Worm (Caenorhabditis elegans): Measurements from ENCODE around the gene rabr-4.

rabr-4 gene

ce11 chrV:16183357-16183756 lies 11.4 kb upstream of the rabr-4 start, which contains the start of gene srz-14:
Gene srz-14 (plus strand): TSS chrV:16183657.
- TF ChIP-seq Y55F3AM.14 (GFP tag; optimal IDR thresholded peaks at IDR 0.05) (no peak), unc-39 (tag; optimal IDR thresholded peaks at IDR 0.05) (no peak)

- TF ChIP-seq nhr-6 (tag; optimal IDR thresholded peaks at IDR 0.05) (no peak), unc-39 (tag; optimal IDR thresholded peaks at IDR 0.05) (no peak), ZK546.5 (tag; optimal IDR thresholded peaks at IDR 0.05) (no peak), Y55F3AM.14 (GFP tag; optimal IDR thresholded peaks at IDR 0.05) (no peak)
These were observed 4.3 kb upstream of the rabr-4 start, which contains the start of gene srh-281 for ce11 chrV:16190485-16190884. Gene srh-281 (plus strand): TSS chrV:16190785.

- TF ChIP-seq nhr-23 (tag; optimal IDR thresholded peaks at IDR 0.05): no peak
- no peak for TF ChIP-seq mdl-1 (tag; optimal IDR thresholded peaks at IDR 0.05)
- TF ChIP-seq Y55F3AM.14 (GFP tag; optimal IDR thresholded peaks at IDR 0.05): no peak
- TF ChIP-seq ama-1 (optimal IDR thresholded peaks at IDR 0.05): no peak
- no peak for TF ChIP-seq unc-39 (tag; optimal IDR thresholded peaks at IDR 0.05)
- no peak for TF ChIP-seq blmp-1 (tag; optimal IDR thresholded peaks at IDR 0.05; ENCODE audit: insufficient read depth)
- no peak for TF ChIP-seq gmeb-1 (tag; optimal IDR thresholded peaks at IDR 0.05)
- no peak for TF ChIP-seq zag-1 (tag; optimal IDR thresholded peaks at IDR 0.05)
- TF ChIP-seq C34F6.9 (tag; optimal IDR thresholded peaks at IDR 0.05): no peak
- TF ChIP-seq lin-11 (tag; optimal IDR thresholded peaks at IDR 0.05): no peak
- no peak for TF ChIP-seq ztf-1 (GFP tag; conservative IDR thresholded peaks at IDR 0.05)
These were observed 2.6 kb upstream of the rabr-4 start, which contains the start of gene srh-279 for ce11 chrV:16192114-16192513. Gene srh-279 (plus strand): TSS chrV:16192414.

- TF ChIP-seq lin-11 (tag; optimal IDR thresholded peaks at IDR 0.05) (no peak), F13H6.1 (tag; optimal IDR thresholded peaks at IDR 0.05) (no peak), nhr-12 (tag; optimal IDR thresholded peaks at IDR 0.05) (no peak), peb-1 (tag; optimal IDR thresholded peaks at IDR 0.05) (no peak), elt-1 (tag; optimal IDR thresholded peaks at IDR 0.05) (no peak), fos-1 (tag; optimal IDR thresholded peaks at IDR 0.05) (no peak), nhr-23 (tag; optimal IDR thresholded peaks at IDR 0.05) (no peak), nhr-129 (tag; optimal IDR thresholded peaks at IDR 0.05) (no peak), unc-55 (GFP tag; optimal IDR thresholded peaks at IDR 0.05) (no peak), lsy-2 (tag; optimal IDR thresholded peaks at IDR 0.05) (no peak), Y55F3AM.14 (GFP tag; optimal IDR thresholded peaks at IDR 0.05) (no peak), nhr-10 (tag; optimal IDR thresholded peaks at IDR 0.05) (no peak), aly-2 (tag; optimal IDR thresholded peaks at IDR 0.05) (no peak)
These were observed 640 bp downstream of the rabr-4 start, which contains the start of gene rabr-3 for ce11 chrV:16195379-16195778. Gene rabr-3 (plus strand): TSS chrV:16195679.

- TF ChIP-seq egl-27 (tag; optimal IDR thresholded peaks at IDR 0.05): no peak
These were observed 3.3 kb downstream of the rabr-4 start, which contains the start of gene F11A5.5 for ce11 chrV:16198016-16198415. Gene F11A5.5 (plus strand): TSS chrV:16198316.

ce11 chrV:16201730-16202129 lies 7.0 kb downstream of the rabr-4 start, which contains the start of gene F11A5.17:
Gene F11A5.17 (plus strand): TSS chrV:16202030.
- TF ChIP-seq zag-1 (tag; optimal IDR thresholded peaks at IDR 0.05) (no peak), unc-55 (GFP tag; optimal IDR thresholded peaks at IDR 0.05) (no peak), ztf-11 (tag; optimal IDR thresholded peaks at IDR 0.05) (no peak), elt-3 (tag; optimal IDR thresholded peaks at IDR 0.05) (no peak), nhr-12 (tag; optimal IDR thresholded peaks at IDR 0.05) (no peak), unc-62 (GFP tag; optimal IDR thresholded peaks at IDR 0.05) (no peak), C34F6.9 (tag; optimal IDR thresholded peaks at IDR 0.05) (no peak), snpc-4 (tag; optimal IDR thresholded peaks at IDR 0.05) (no peak), nhr-23 (tag; optimal IDR thresholded peaks at IDR 0.05) (no peak)

- TF ChIP-seq nhr-237 (tag; optimal IDR thresholded peaks at IDR 0.05) (no peak), mdl-1 (tag; optimal IDR thresholded peaks at IDR 0.05) (no peak), skn-1 (tag; optimal IDR thresholded peaks at IDR 0.05) (no peak), lin-39 (tag; optimal IDR thresholded peaks at IDR 0.05) (no peak), mbf-1 (tag; optimal IDR thresholded peaks at IDR 0.05) (no peak), ceh-82 (tag; optimal IDR thresholded peaks at IDR 0.05) (no peak), nhr-23 (tag; optimal IDR thresholded peaks at IDR 0.05) (no peak), C34F6.9 (tag; optimal IDR thresholded peaks at IDR 0.05) (no peak), alr-1 (tag; optimal IDR thresholded peaks at IDR 0.05) (no peak), lin-11 (tag; optimal IDR thresholded peaks at IDR 0.05) (no peak), nhr-11 (tag; optimal IDR thresholded peaks at IDR 0.05) (no peak), zag-1 (tag; optimal IDR thresholded peaks at IDR 0.05) (no peak), lin-13 (GFP tag; optimal IDR thresholded peaks at IDR 0.05) (no peak), fos-1 (tag; optimal IDR thresholded peaks at IDR 0.05) (no peak), ztf-11 (tag; optimal IDR thresholded peaks at IDR 0.05) (no peak), unc-55 (GFP tag; optimal IDR thresholded peaks at IDR 0.05) (no peak)
These were observed 7.9 kb downstream of the rabr-4 start, which contains the start of gene F11A5.18 for ce11 chrV:16202618-16203017. Gene F11A5.18 (plus strand): TSS chrV:16202918.

All from whole organism, L2 larva.